Worm (Caenorhabditis elegans) whole organism, early embryonic: ENCODE measurements around the gene moc-6.

Experiments used
- B0310.2 ChIP-seq: sonication (generic microtip); optimal IDR thresholded peaks from 2 replicates; lab custom pipeline; 2016; ENCODE audit warnings: mild to moderate bottlenecking, missing genetic modification characterization, missing compliant biosample characterization
- F13C5.2 ChIP-seq: sonication (generic microtip); optimal IDR thresholded peaks from 2 replicates; lab custom pipeline; 2017; ENCODE audit warnings: mild to moderate bottlenecking, missing genetic modification characterization, inconsistent platforms, missing compliant biosample characterization
- aly-1 ChIP-seq: sonication (generic microtip); optimal IDR thresholded peaks from 2 replicates; lab custom pipeline; 2016; ENCODE audit warnings: missing genetic modification characterization, missing compliant biosample characterization
- ama-1 ChIP-seq: fragments of 150-350 bp; optimal IDR thresholded peaks from 2 replicates; lab custom pipeline; 2014
- ceh-13 ChIP-seq: fragments of 200-800 bp; sonication (Bioruptor generic); optimal IDR thresholded peaks from 2 replicates; lab custom pipeline; 2018; ENCODE audit warnings: mild to moderate bottlenecking, missing genetic modification characterization, missing compliant biosample characterization
- ceh-36 ChIP-seq: sonication (generic microtip); optimal IDR thresholded peaks from 2 replicates; lab custom pipeline; 2016; ENCODE audit warnings: missing genetic modification characterization, inconsistent platforms, missing compliant biosample characterization
- ets-7 ChIP-seq: sonication (generic microtip); optimal IDR thresholded peaks from 2 replicates; lab custom pipeline; 2016; ENCODE audit warnings: missing genotype, missing genetic modification characterization, missing compliant biosample characterization
- flt-1 ChIP-seq: fragments of 200-800 bp; sonication (Bioruptor generic); IDR thresholded peaks from 2 replicates; pipeline ENCODE4 v1.3.6; 2022; ENCODE audit warnings: missing genetic modification characterization, missing compliant biosample characterization
- hmbx-1 ChIP-seq: sonication (generic microtip); optimal IDR thresholded peaks from 2 replicates; lab custom pipeline; 2016; ENCODE audit warnings: mild to moderate bottlenecking, missing genetic modification characterization, missing compliant biosample characterization
- hmg-4 ChIP-seq: fragments of 200-800 bp; sonication (Bioruptor generic); optimal IDR thresholded peaks from 2 replicates; lab custom pipeline; 2018; ENCODE audit warnings: mild to moderate bottlenecking, missing genetic modification characterization, missing compliant biosample characterization
- hnd-1 ChIP-seq: sonication (generic microtip); optimal IDR thresholded peaks from 2 replicates; lab custom pipeline; 2016; ENCODE audit warnings: missing genetic modification characterization, missing compliant biosample characterization
- pes-1 ChIP-seq: fragments of 200-800 bp; sonication (Bioruptor generic); IDR thresholded peaks from 2 replicates; pipeline ENCODE4 v1.3.6; 2022; ENCODE audit warnings: missing genetic modification reagents, missing genetic modification characterization, missing compliant biosample characterization
- scrt-1 ChIP-seq: fragments of 200-800 bp; sonication (Bioruptor generic); IDR thresholded peaks from 2 replicates; pipeline ENCODE4 v1.3.6; 2022; ENCODE audit warnings: missing genetic modification characterization, missing compliant biosample characterization
- sea-1 ChIP-seq: fragments of 200-800 bp; sonication (Bioruptor generic); conservative IDR thresholded peaks from 2 replicates; pipeline ENCODE4 v1.3.6; 2022; ENCODE audit warnings: missing genetic modification characterization, missing compliant biosample characterization
- tbx-11 ChIP-seq: fragments of 200-800 bp; sonication (Bioruptor generic); IDR thresholded peaks from 2 replicates; pipeline ENCODE4 v1.3.6; 2022; ENCODE audit warnings: missing genetic modification characterization, missing compliant biosample characterization
- tbx-37 ChIP-seq: fragments of 200-800 bp; sonication (Bioruptor generic); conservative IDR thresholded peaks from 2 replicates; pipeline ENCODE4 v1.3.6; 2022; ENCODE audit warnings: missing genetic modification reagents, missing genetic modification characterization, missing compliant biosample characterization
- tra-4 ChIP-seq: sonication (generic microtip); optimal IDR thresholded peaks from 2 replicates; lab custom pipeline; 2017; ENCODE audit warnings: missing genetic modification characterization, missing compliant biosample characterization

Gene moc-6

ce11 chrIII:5234312-5234711, 38.5 kb downstream of the moc-6 start, which contains the start of gene mrps-26:
Gene mrps-26 (plus strand): TSS chrIII:5234612.
- TF ChIP-seq aly-1 (tag; lab: Kevin White, UChicago) (no peak), ama-1 (lab: Kevin White, UChicago) (no peak), ets-7 (tag; lab: Kevin White, UChicago) (no peak), tbx-37 (GFP tag; lab: Robert Waterston, UW) (no peak), hmbx-1 (tag; lab: Kevin White, UChicago) (no peak), scrt-1 (GFP tag; lab: Robert Waterston, UW) (no peak), hmg-4 (no peak), ceh-13 (no peak), B0310.2 (tag; lab: Kevin White, UChicago) (no peak), sea-1 (GFP tag; lab: Robert Waterston, UW) (no peak), tbx-11 (no peak)

DNA sequence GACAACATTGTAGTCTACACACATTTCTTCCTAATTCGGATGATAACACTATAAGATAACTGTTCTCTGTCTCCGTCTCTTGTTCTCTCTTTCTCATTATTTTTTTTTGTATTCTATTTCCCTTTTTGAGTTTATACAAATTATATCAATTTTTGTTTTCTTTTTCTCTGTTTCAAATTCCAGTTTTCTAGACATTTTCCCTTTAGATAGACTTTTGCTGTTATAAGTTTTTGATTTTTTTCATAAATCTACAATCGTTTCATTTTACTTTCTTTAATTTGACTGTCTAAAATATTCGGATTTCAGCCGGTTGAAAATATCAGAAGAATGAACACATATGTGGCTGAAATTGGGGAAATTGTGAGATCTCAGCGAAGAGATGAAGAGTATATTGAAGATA, 40.3 kb downstream of the moc-6 start, which contains the start of gene prx-10:
TSS of gene prx-10 (plus strand) at position 301 of the 400 bp plus-strand sequence.
- TF ChIP-seq ama-1 (lab: Kevin White, UChicago) (no peak), sea-1 (GFP tag; lab: Robert Waterston, UW) (no peak), pes-1 (GFP tag; lab: Robert Waterston, UW) (no peak), hmbx-1 (tag; lab: Kevin White, UChicago) (no peak), ceh-13 (no peak), tbx-11 (no peak), aly-1 (tag; lab: Kevin White, UChicago) (no peak), hnd-1 (no peak), tra-4 (no peak), B0310.2 (tag; lab: Kevin White, UChicago) (no peak), hmg-4 (no peak), F13C5.2 (tag; lab: Kevin White, UChicago) (no peak), ets-7 (tag; lab: Kevin White, UChicago) (no peak), scrt-1 (GFP tag; lab: Robert Waterston, UW) (no peak), tbx-37 (GFP tag; lab: Robert Waterston, UW) (no peak), ceh-36 (tag; lab: Kevin White, UChicago) (no peak), flt-1 (GFP tag; lab: Robert Waterston, UW) (no peak)

ce11 chrIII:5241854-5242253, 46.1 kb downstream of the moc-6 start:
- TF ChIP-seq ceh-36 (tag; lab: Kevin White, UChicago) (no peak), tbx-37 (GFP tag; lab: Robert Waterston, UW) (no peak), tra-4 (no peak), aly-1 (tag; lab: Kevin White, UChicago) (no peak), sea-1 (GFP tag; lab: Robert Waterston, UW) (no peak), ama-1 (lab: Kevin White, UChicago) (no peak), F13C5.2 (tag; lab: Kevin White, UChicago) (no peak), hnd-1 (no peak), hmg-4 (no peak), flt-1 (GFP tag; lab: Robert Waterston, UW) (no peak), scrt-1 (GFP tag; lab: Robert Waterston, UW) (no peak), pes-1 (GFP tag; lab: Robert Waterston, UW) (no peak), hmbx-1 (tag; lab: Kevin White, UChicago) (no peak), tbx-11 (no peak), ets-7 (tag; lab: Kevin White, UChicago) (no peak), ceh-13 (no peak), B0310.2 (tag; lab: Kevin White, UChicago) (no peak)

DNA sequence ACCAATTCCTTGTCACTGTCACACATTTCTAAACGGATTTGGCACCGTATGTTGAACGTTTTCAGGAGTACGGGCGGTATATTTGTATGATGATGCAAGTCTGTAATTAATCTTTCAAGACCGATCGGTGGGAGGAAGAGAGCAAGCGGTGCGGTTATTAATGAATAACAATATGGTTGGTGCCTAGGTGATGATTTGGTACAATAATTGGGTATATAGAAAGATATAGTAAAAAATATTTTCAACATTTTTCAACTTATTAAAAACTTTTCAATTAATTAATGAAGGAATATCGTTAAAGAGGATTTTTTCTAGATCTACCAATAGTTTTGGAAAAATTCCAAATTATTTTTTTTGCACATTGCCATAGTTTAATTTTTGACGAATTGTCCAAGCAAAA, 48.7 kb downstream of the moc-6 start, which contains the start of gene cnd-1:
TSS of gene cnd-1 (minus strand) at position 101 of the 400 bp plus-strand sequence.
- TF ChIP-seq aly-1 (tag; lab: Kevin White, UChicago) (no peak), ama-1 (lab: Kevin White, UChicago) (no peak), sea-1 (GFP tag; lab: Robert Waterston, UW) (no peak), pes-1 (GFP tag; lab: Robert Waterston, UW) (no peak), flt-1 (GFP tag; lab: Robert Waterston, UW) (no peak), B0310.2 (tag; lab: Kevin White, UChicago) (no peak), tbx-37 (GFP tag; lab: Robert Waterston, UW) (no peak), F13C5.2 (tag; lab: Kevin White, UChicago) (no peak), tra-4 (no peak), ceh-13 (no peak), hmg-4 (no peak), hmbx-1 (tag; lab: Kevin White, UChicago) (no peak), tbx-11 (no peak), hnd-1 (no peak), scrt-1 (GFP tag; lab: Robert Waterston, UW) (no peak), ceh-36 (tag; lab: Kevin White, UChicago) (no peak), ets-7 (tag; lab: Kevin White, UChicago) (no peak)

- TF ChIP-seq tbx-37 (GFP tag; lab: Robert Waterston, UW) (no peak), ama-1 (lab: Kevin White, UChicago) (no peak), tbx-11 (no peak), tra-4 (no peak), hmbx-1 (tag; lab: Kevin White, UChicago) (no peak), ceh-13 (no peak), hnd-1 (no peak), F13C5.2 (tag; lab: Kevin White, UChicago) (no peak), B0310.2 (tag; lab: Kevin White, UChicago) (no peak), sea-1 (GFP tag; lab: Robert Waterston, UW) (no peak), scrt-1 (GFP tag; lab: Robert Waterston, UW) (no peak), ets-7 (tag; lab: Kevin White, UChicago) (no peak), aly-1 (tag; lab: Kevin White, UChicago) (no peak), flt-1 (GFP tag; lab: Robert Waterston, UW) (no peak)
Measured at ce11 chrIII:5245067-5245466, 49.3 kb downstream of the moc-6 start.
